Fruit fly (Drosophila melanogaster) whole organism, wandering third instar larva: ENCODE data around the gene CHES-1-like.

ENCODE experiments used
- Abd-B ChIP-seq: fragments of >200 bp; optimal IDR thresholded peaks from 2 replicates; lab custom pipeline; 2017; ENCODE audit warnings: missing biosample characterization, missing genetic modification characterization
- CG32264 ChIP-seq: fragments of 200-800 bp; sonication (Bioruptor generic); optimal IDR thresholded peaks from 2 replicates; lab custom pipeline; 2016; ENCODE audit warnings: missing biosample characterization, missing genetic modification characterization
- CG9705 ChIP-seq: fragments of 200-800 bp; sonication (Bioruptor generic); optimal IDR thresholded peaks from 2 replicates; lab custom pipeline; 2018; ENCODE audit warnings: missing biosample characterization, mild to moderate bottlenecking, missing genetic modification characterization
- Dfd ChIP-seq: fragments of >200 bp; optimal IDR thresholded peaks from 2 replicates; lab custom pipeline; 2017; ENCODE audit warnings: missing biosample characterization, missing genetic modification characterization
- Dif ChIP-seq: fragments of 200-275, 200-300 bp; sonication (Bioruptor generic); optimal IDR thresholded peaks from 2 replicates; lab custom pipeline; 2018; ENCODE audit warnings: missing biosample characterization, missing genetic modification characterization; ENCODE audit not compliant: partially characterized antibody
- GATAd ChIP-seq: sonication (Bioruptor generic); optimal IDR thresholded peaks from 2 replicates; lab custom pipeline; 2016; ENCODE audit warnings: missing biosample characterization, missing genetic modification characterization
- HLH106 ChIP-seq: fragments of 200-800 bp; optimal IDR thresholded peaks from 3 replicates; lab custom pipeline; 2019; ENCODE audit warnings: missing biosample characterization, mild to moderate bottlenecking, missing genetic modification characterization, moderate library complexity
- Hnf4 ChIP-seq: fragments of 200-800 bp; sonication (Bioruptor generic); optimal IDR thresholded peaks from 2 replicates; lab custom pipeline; 2016; ENCODE audit warnings: missing biosample characterization, mild to moderate bottlenecking, missing genetic modification characterization
- Hr78 ChIP-seq: fragments of >200 bp; optimal IDR thresholded peaks from 2 replicates; lab custom pipeline; 2017; ENCODE audit warnings: missing biosample characterization, missing genetic modification characterization
- Hr83 ChIP-seq: fragments of 200-300 bp; sonication (Bioruptor generic); optimal IDR thresholded peaks from 2 replicates; lab custom pipeline; 2016; ENCODE audit warnings: missing biosample characterization, mild to moderate bottlenecking, missing genetic modification characterization, moderate library complexity; ENCODE audit not compliant: poor library complexity, severe bottlenecking
- Jra ChIP-seq: sonication (Bioruptor generic); optimal IDR thresholded peaks from 2 replicates; lab custom pipeline; 2016; ENCODE audit warnings: missing biosample characterization, missing genetic modification characterization
- Mio ChIP-seq: sonication (Bioruptor generic); optimal IDR thresholded peaks from 2 replicates; lab custom pipeline; 2016; ENCODE audit warnings: missing biosample characterization, missing genetic modification characterization
- Myc ChIP-seq: fragments of >200 bp; optimal IDR thresholded peaks from 2 replicates; lab custom pipeline; 2017
- N ChIP-seq: fragments of >200 bp; optimal IDR thresholded peaks from 2 replicates; lab custom pipeline; 2018; ENCODE audit warnings: missing biosample characterization, missing external identifiers, missing genetic modification characterization
- OdsH ChIP-seq: fragments of 200-800 bp; sonication (Bioruptor generic); optimal IDR thresholded peaks from 2 replicates; lab custom pipeline; 2016; ENCODE audit warnings: missing biosample characterization, mild to moderate bottlenecking, missing genetic modification characterization
- Rel ChIP-seq, 2 experiments: fragments of 200-800 bp; sonication (Bioruptor generic) in 1 of 2; optimal IDR thresholded peaks; 2 replicates in 1 of 2; 3 replicates in 1 of 2; lab custom pipeline; 2016 to 2019; ENCODE audit warnings: mild to moderate bottlenecking in 2 of 2, missing biosample characterization in 2 of 2, missing genetic modification characterization in 2 of 2, moderate library complexity in 1 of 2
- Sp1 ChIP-seq: fragments of 200-800 bp; sonication (Bioruptor generic); optimal IDR thresholded peaks from 3 replicates; lab custom pipeline; 2019; ENCODE audit warnings: missing biosample characterization, mild to moderate bottlenecking, missing genetic modification characterization, moderate library complexity
- Vsx2 ChIP-seq: fragments of 200-300, 225-300 bp; sonication (Bioruptor generic); optimal IDR thresholded peaks from 2 replicates; lab custom pipeline; 2018; ENCODE audit warnings: missing biosample characterization, missing genetic modification characterization; ENCODE audit not compliant: partially characterized antibody
- br ChIP-seq: fragments of 200-800 bp; sonication (Bioruptor generic); optimal IDR thresholded peaks from 2 replicates; lab custom pipeline; 2016; ENCODE audit warnings: missing biosample characterization, missing genetic modification characterization
- brk ChIP-seq: fragments of 200-800 bp; sonication (Bioruptor generic); optimal IDR thresholded peaks from 2 replicates; lab custom pipeline; 2016; ENCODE audit warnings: missing biosample characterization, mild to moderate bottlenecking, missing genetic modification characterization
- dl ChIP-seq, 2 experiments: fragments of 175-275, 200-275 bp in 1 of 2; fragments of 200-275 bp in 1 of 2; sonication (Bioruptor generic); optimal IDR thresholded peaks; lab custom pipeline; 2018; ENCODE audit warnings: mild to moderate bottlenecking in 2 of 2, missing biosample characterization in 2 of 2, missing genetic modification characterization in 2 of 2, moderate library complexity in 2 of 2; ENCODE audit not compliant: partially characterized antibody in 2 of 2, insufficient read depth in 1 of 2
- dmrt93B ChIP-seq: fragments of 200-800 bp; sonication (Bioruptor generic); optimal IDR thresholded peaks from 2 replicates; lab custom pipeline; 2018; ENCODE audit warnings: missing biosample characterization, mild to moderate bottlenecking, missing genetic modification characterization
- dsf ChIP-seq: sonication (Bioruptor generic); optimal IDR thresholded peaks from 2 replicates; lab custom pipeline; 2016; ENCODE audit warnings: missing biosample characterization, missing genetic modification characterization, borderline replicate concordance
- ey ChIP-seq: fragments of 200-800 bp; sonication (Bioruptor generic); optimal IDR thresholded peaks from 2 replicates; lab custom pipeline; 2016; ENCODE audit warnings: missing biosample characterization, missing genetic modification characterization
- foxo ChIP-seq, 2 experiments: fragments of 200-800 bp; sonication (Bioruptor generic); optimal IDR thresholded peaks; 2 replicates in 1 of 2; 3 replicates in 1 of 2; lab custom pipeline; 2016 to 2017; ENCODE audit warnings: missing biosample characterization in 2 of 2, missing genetic modification characterization in 2 of 2
- fru ChIP-seq: fragments of 200-800 bp; sonication (Bioruptor generic); optimal IDR thresholded peaks from 3 replicates; lab custom pipeline; 2016; ENCODE audit warnings: missing biosample characterization, mild to moderate bottlenecking, missing genetic modification characterization
- h ChIP-seq: fragments of 200-800 bp; sonication (Bioruptor generic); optimal IDR thresholded peaks from 3 replicates; lab custom pipeline; 2016; ENCODE audit warnings: missing biosample characterization, mild to moderate bottlenecking, missing genetic modification characterization
- jim ChIP-seq: fragments of 175-275, 200-325 bp; sonication (Bioruptor generic); optimal IDR thresholded peaks from 2 replicates; lab custom pipeline; 2016; ENCODE audit warnings: missing biosample characterization, mild to moderate bottlenecking, missing genetic modification characterization
- lola ChIP-seq: fragments of >200 bp; optimal IDR thresholded peaks from 2 replicates; lab custom pipeline; 2017; ENCODE audit warnings: missing biosample characterization, missing genetic modification characterization
- pan ChIP-seq: fragments of >200 bp; optimal IDR thresholded peaks from 2 replicates; lab custom pipeline; 2017
- psq ChIP-seq: fragments of 200-800 bp; sonication (Bioruptor generic); optimal IDR thresholded peaks from 3 replicates; lab custom pipeline; 2017; ENCODE audit warnings: missing biosample characterization, mild to moderate bottlenecking, missing genetic modification characterization, moderate library complexity
- rgr ChIP-seq: fragments of 200-800 bp; sonication (Bioruptor generic); optimal IDR thresholded peaks from 3 replicates; lab custom pipeline; 2016; ENCODE audit warnings: missing biosample characterization, mild to moderate bottlenecking, missing genetic modification characterization
- sage ChIP-seq: fragments of 200-800 bp; sonication (Bioruptor generic); optimal IDR thresholded peaks from 2 replicates; lab custom pipeline; 2016; ENCODE audit warnings: missing biosample characterization, mild to moderate bottlenecking, missing genetic modification characterization
- sv ChIP-seq: fragments of 200-800 bp; sonication (Bioruptor generic); optimal IDR thresholded peaks from 3 replicates; lab custom pipeline; 2016; ENCODE audit warnings: missing biosample characterization, missing genetic modification characterization
- tai ChIP-seq: sonication (Bioruptor generic); optimal IDR thresholded peaks from 2 replicates; lab custom pipeline; 2016; ENCODE audit warnings: missing biosample characterization, missing genetic modification characterization
- usp ChIP-seq: fragments of >200 bp; optimal IDR thresholded peaks from 2 replicates; lab custom pipeline; 2017; ENCODE audit warnings: missing biosample characterization, missing genetic modification characterization
- woc ChIP-seq: sonication (Bioruptor generic); optimal IDR thresholded peaks from 2 replicates; lab custom pipeline; 2016; ENCODE audit warnings: missing biosample characterization, mild to moderate bottlenecking, missing genetic modification characterization

CHES-1-like gene

dm6 chrX:7693423-7693822 lies 15.8 kb downstream of the CHES-1-like start:
- TF ChIP-seq N (GFP tag; lab: Kevin White, UChicago), result no peak
- TF ChIP-seq HLH106, result no peak
- TF ChIP-seq pan (lab: Kevin White, UChicago), result no peak
- TF ChIP-seq psq (GFP tag; lab: Kevin White, UChicago), result no peak
- TF ChIP-seq Myc (lab: Kevin White, UChicago), result no peak
- no peak for TF ChIP-seq rgr
- no peak for TF ChIP-seq dl (GFP tag; optimal IDR thresholded peaks at IDR 0.05; lab: Kevin White, UChicago; ENCODE audit: insufficient read depth in 1 of 2, partially characterized antibody in 2 of 2)
- no peak for TF ChIP-seq Hr78 (GFP tag; lab: Kevin White, UChicago)
- no peak for TF ChIP-seq Dfd (GFP tag; lab: Kevin White, UChicago)
- TF ChIP-seq dmrt93B (GFP tag; lab: Kevin White, UChicago), result no peak
- TF ChIP-seq OdsH (GFP tag; lab: Kevin White, UChicago), result no peak

DNA sequence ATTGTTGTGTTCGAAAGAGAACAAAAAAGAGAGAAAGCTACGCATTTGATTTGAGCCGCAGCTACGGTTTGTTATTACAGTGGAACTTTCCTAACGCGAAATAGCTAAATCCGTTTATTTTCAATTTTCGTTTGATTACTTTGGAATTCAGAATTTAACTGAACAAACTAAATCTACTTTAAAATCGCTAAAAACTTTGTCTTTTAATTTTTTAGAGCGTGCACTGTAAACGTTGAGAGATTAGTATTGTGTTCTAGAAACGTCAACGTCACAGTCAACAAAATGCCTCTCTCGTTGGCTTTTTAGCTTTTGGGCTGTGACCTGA lies 16.5 kb downstream of the CHES-1-like start:
- TF ChIP-seq CG9705 (GFP tag; lab: Kevin White, UChicago) (peak; percentile 31), br (peak; percentile 63), Vsx2 (GFP tag; lab: Kevin White, UChicago) (no peak), fru (GFP tag; lab: Kevin White, UChicago) (peak; percentile 79), foxo (GFP tag; optimal IDR thresholded peaks at IDR 0.05; lab: Kevin White, UChicago) (peak in 1 of 2 experiments; percentile 82), HLH106 (peak; percentile 73), tai (peak; percentile 63), sv (peak; percentile 45), OdsH (GFP tag; lab: Kevin White, UChicago) (peak; percentile 78), usp (GFP tag; lab: Kevin White, UChicago) (no peak), woc (peak; percentile 43), Rel (GFP tag; optimal IDR thresholded peaks at IDR 0.05; lab: Kevin White, UChicago) (no peak), Rel (tag; optimal IDR thresholded peaks at IDR 0.05; lab: Kevin White, UChicago) (no peak), sage (GFP tag; lab: Kevin White, UChicago) (no peak), ey (GFP tag; lab: Kevin White, UChicago) (peak; percentile 86), Abd-B (GFP tag; lab: Kevin White, UChicago) (no peak), psq (GFP tag; lab: Kevin White, UChicago) (peak; percentile 34), Myc (lab: Kevin White, UChicago) (no peak), Hr83 (GFP tag; lab: Kevin White, UChicago) (no peak), Hnf4 (GFP tag; lab: Kevin White, UChicago) (peak; percentile 65), GATAd (GFP tag; lab: Kevin White, UChicago) (peak; percentile 55), rgr (peak; percentile 77), brk (GFP tag; lab: Kevin White, UChicago) (peak; percentile 58), dmrt93B (GFP tag; lab: Kevin White, UChicago) (peak; percentile 53), CG32264 (GFP tag; lab: Kevin White, UChicago) (no peak), h (GFP tag; lab: Kevin White, UChicago) (peak; percentile 80)

- no peak for TF ChIP-seq N (GFP tag; lab: Kevin White, UChicago)
- peak; percentile 91 for TF ChIP-seq h (GFP tag; lab: Kevin White, UChicago)
- TF ChIP-seq brk (GFP tag; lab: Kevin White, UChicago), result peak; percentile 87
- TF ChIP-seq lola, result no peak
- TF ChIP-seq OdsH (GFP tag; lab: Kevin White, UChicago), result peak; percentile 86
- TF ChIP-seq Dif, result peak; percentile 92
- TF ChIP-seq GATAd (GFP tag; lab: Kevin White, UChicago), result no peak
- no peak for TF ChIP-seq Dfd (GFP tag; lab: Kevin White, UChicago)
- TF ChIP-seq pan (lab: Kevin White, UChicago), result no peak
- no peak for TF ChIP-seq tai
- TF ChIP-seq br, result peak; percentile 83
- TF ChIP-seq sage (GFP tag; lab: Kevin White, UChicago), result peak; percentile 72
- peak; percentile 88 for TF ChIP-seq HLH106
- TF ChIP-seq ey (GFP tag; lab: Kevin White, UChicago), result peak; percentile 84
- peak; percentile 86 to 88 for TF ChIP-seq dl (GFP tag; optimal IDR thresholded peaks at IDR 0.05; lab: Kevin White, UChicago; ENCODE audit: insufficient read depth in 1 of 2, partially characterized antibody in 2 of 2)
- TF ChIP-seq Rel (GFP tag; optimal IDR thresholded peaks at IDR 0.05; lab: Kevin White, UChicago), result no peak
- peak; percentile 63 for TF ChIP-seq Rel (tag; optimal IDR thresholded peaks at IDR 0.05; lab: Kevin White, UChicago)
- peak; percentile 87 for TF ChIP-seq fru (GFP tag; lab: Kevin White, UChicago)
- TF ChIP-seq Hr83 (GFP tag; lab: Kevin White, UChicago), result peak; percentile 51
- TF ChIP-seq jim (GFP tag; lab: Kevin White, UChicago), result no peak
- peak; percentile 12 for TF ChIP-seq dsf (GFP tag; lab: Kevin White, UChicago)
- peak; percentile 50 for TF ChIP-seq CG32264 (GFP tag; lab: Kevin White, UChicago)
- TF ChIP-seq CG9705 (GFP tag; lab: Kevin White, UChicago), result peak; percentile 50
- peak; percentile 89 for TF ChIP-seq rgr
- TF ChIP-seq foxo (GFP tag; optimal IDR thresholded peaks at IDR 0.05; lab: Kevin White, UChicago), result peak in 1 of 2 experiments; percentile 80
- peak; percentile 79 for TF ChIP-seq woc
- no peak for TF ChIP-seq Hr78 (GFP tag; lab: Kevin White, UChicago)
- TF ChIP-seq usp (GFP tag; lab: Kevin White, UChicago), result no peak
- TF ChIP-seq Jra, result peak; percentile 64
- peak; percentile 33 for TF ChIP-seq Vsx2 (GFP tag; lab: Kevin White, UChicago)
- peak; percentile 74 for TF ChIP-seq dmrt93B (GFP tag; lab: Kevin White, UChicago)
- TF ChIP-seq sv, result peak; percentile 63
- TF ChIP-seq Abd-B (GFP tag; lab: Kevin White, UChicago), result no peak
- no peak for TF ChIP-seq Myc (lab: Kevin White, UChicago)
- peak; percentile 81 for TF ChIP-seq Hnf4 (GFP tag; lab: Kevin White, UChicago)
- TF ChIP-seq Mio (GFP tag; lab: Kevin White, UChicago), result no peak
- peak; percentile 96 for TF ChIP-seq Sp1 (GFP tag; lab: Kevin White, UChicago)
Measured at dm6 chrX:7691947-7692739, 17.0 kb downstream of the CHES-1-like start.
